Worm (Caenorhabditis elegans): Measurements from ENCODE around the gene rrf-3.
A peak's percentile ranks its signal among the peaks of the same experiment; 100 is the strongest.

The rrf-3 gene

DNA sequence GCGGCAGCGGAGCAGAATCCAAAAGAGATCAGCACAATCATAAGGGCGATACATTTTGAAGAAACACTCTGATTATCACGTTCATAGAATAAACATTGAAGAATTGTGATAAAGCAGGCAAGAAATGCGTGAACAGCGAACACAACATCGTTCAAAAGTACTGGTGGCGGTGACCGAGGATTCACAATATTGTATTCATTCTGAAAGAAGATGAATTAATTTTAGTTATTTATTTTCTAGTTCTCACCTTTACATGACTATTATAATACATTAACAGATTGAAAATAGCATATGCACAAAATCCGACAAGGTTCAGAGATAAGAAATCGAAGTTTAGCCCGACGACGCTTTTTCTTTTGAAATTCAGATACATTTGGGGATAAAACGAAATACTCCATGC, 26.3 kb upstream of the rrf-3 start:
- TF ChIP-seq nhr-76 (tag; optimal IDR thresholded peaks at IDR 0.05) (no peak), zip-4 (GFP tag; optimal IDR thresholded peaks at IDR 0.05) (no peak), unc-30 (tag; optimal IDR thresholded peaks at IDR 0.05) (no peak), mab-9 (GFP tag; IDR thresholded peaks at IDR 0.05) (no peak), efl-3 (GFP tag; optimal IDR thresholded peaks at IDR 0.05) (no peak), vab-15 (tag; optimal IDR thresholded peaks at IDR 0.05) (no peak), sptf-1 (tag; optimal IDR thresholded peaks at IDR 0.05) (no peak), nhr-237 (tag; optimal IDR thresholded peaks at IDR 0.05) (no peak)

DNA sequence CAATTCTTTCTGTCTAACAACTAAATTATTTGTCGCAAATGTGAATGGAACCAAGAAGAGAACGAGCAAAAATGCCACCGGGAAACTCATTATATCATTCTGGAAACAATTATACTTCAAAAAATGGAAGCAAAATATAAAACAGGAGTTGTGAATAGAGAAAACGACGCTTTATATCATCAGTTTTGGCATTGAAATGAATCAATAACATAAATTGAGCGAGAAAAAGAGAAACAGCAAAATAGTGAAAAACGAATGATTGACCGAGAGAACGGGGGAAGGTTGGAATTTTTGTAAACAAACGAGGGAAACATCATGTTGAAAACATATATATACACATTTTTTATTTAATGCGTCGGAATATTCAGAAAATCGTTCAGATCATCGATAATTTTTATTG, 25.4 kb upstream of the rrf-3 start, which contains the start of gene ctns-1:
ctns-1 (minus strand) TSS at position 101 of the 400 bp plus-strand sequence.
- TF ChIP-seq efl-3 (GFP tag; optimal IDR thresholded peaks at IDR 0.05) (no peak), nhr-84 (tag; optimal IDR thresholded peaks at IDR 0.05) (no peak), efl-1 (optimal IDR thresholded peaks at IDR 0.05) (no peak), efl-1 (GFP tag; optimal IDR thresholded peaks at IDR 0.05 in 1 of 2) (peak in 1 of 2 experiments; percentile 11)

DNA sequence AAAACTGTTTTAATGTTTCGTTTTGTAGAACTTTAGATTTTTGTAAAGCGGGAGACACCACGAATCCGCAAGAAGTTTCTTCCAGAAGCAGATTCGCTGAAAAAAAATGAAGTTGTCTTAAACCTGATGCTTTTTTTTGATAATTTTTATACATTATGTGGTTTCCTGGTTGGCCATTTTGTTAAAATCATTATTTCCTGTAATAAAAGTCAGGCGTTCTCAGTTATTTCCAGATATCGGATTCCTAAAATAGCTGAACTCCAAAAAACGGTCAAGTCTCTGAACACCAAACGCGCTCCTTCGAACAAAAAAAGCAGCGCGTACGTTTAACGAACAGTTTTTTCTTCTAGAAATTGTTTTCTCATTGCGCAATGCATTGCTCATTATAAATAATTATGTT, 24.9 kb upstream of the rrf-3 start:
- TF ChIP-seq nhr-11 (tag; optimal IDR thresholded peaks at IDR 0.05) = no peak
- no peak for TF ChIP-seq pag-3 (tag; optimal IDR thresholded peaks at IDR 0.05; ENCODE audit: borderline replicate concordance, insufficient read depth)
- no peak for TF ChIP-seq unc-130 (tag; optimal IDR thresholded peaks at IDR 0.05)
- TF ChIP-seq fkh-10 (GFP tag; optimal IDR thresholded peaks at IDR 0.05) = no peak
- no peak for TF ChIP-seq nhr-76 (tag; optimal IDR thresholded peaks at IDR 0.05)
- TF ChIP-seq sptf-1 (tag; optimal IDR thresholded peaks at IDR 0.05) = no peak
- no peak for TF ChIP-seq Y116A8C.19 (tag; optimal IDR thresholded peaks at IDR 0.05; ENCODE audit: borderline replicate concordance)
- TF ChIP-seq nhr-85 (tag) = peak; percentile 68
- TF ChIP-seq nhr-19 (GFP tag; conservative IDR thresholded peaks at IDR 0.05) = no peak
- peak; percentile 55 for TF ChIP-seq fkh-8 (tag; optimal IDR thresholded peaks at IDR 0.05)
- peak; percentile 7 for TF ChIP-seq dsc-1 (tag; optimal IDR thresholded peaks at IDR 0.05)
- TF ChIP-seq egl-27 (tag; optimal IDR thresholded peaks at IDR 0.05) = no peak
- peak; percentile 54 for TF ChIP-seq lir-3 (tag; optimal IDR thresholded peaks at IDR 0.05; ENCODE audit: poor library complexity)
- no peak for TF ChIP-seq C16A3.4 (tag; optimal IDR thresholded peaks at IDR 0.05)
- TF ChIP-seq nhr-71 (tag; optimal IDR thresholded peaks at IDR 0.05) = peak; percentile 54
- TF ChIP-seq tlp-1 (tag; optimal IDR thresholded peaks at IDR 0.05) = no peak
- TF ChIP-seq mep-1 (tag; optimal IDR thresholded peaks at IDR 0.05) = no peak
- TF ChIP-seq egl-13 (tag; optimal IDR thresholded peaks at IDR 0.05) = no peak
- no peak for TF ChIP-seq blmp-1 (tag; optimal IDR thresholded peaks at IDR 0.05)
- peak; percentile 1 for TF ChIP-seq xbp-1 (tag; optimal IDR thresholded peaks at IDR 0.05)
- no peak for TF ChIP-seq swsn-7 (tag; optimal IDR thresholded peaks at IDR 0.05)
- no peak for TF ChIP-seq elt-3 (tag; optimal IDR thresholded peaks at IDR 0.05)
- no peak for TF ChIP-seq vab-15 (tag; optimal IDR thresholded peaks at IDR 0.05)
- peak; percentile 42 for TF ChIP-seq snu-23 (GFP tag; optimal IDR thresholded peaks at IDR 0.05)
- no peak for TF ChIP-seq nhr-28 (tag; optimal IDR thresholded peaks at IDR 0.05)
- no peak for TF ChIP-seq tbx-2 (tag; optimal IDR thresholded peaks at IDR 0.05)
- TF ChIP-seq fos-1 (tag; optimal IDR thresholded peaks at IDR 0.05) = no peak
- no peak for TF ChIP-seq hpl-2 (GFP tag; optimal IDR thresholded peaks at IDR 0.05)
- no peak for TF ChIP-seq nhr-90 (tag; optimal IDR thresholded peaks at IDR 0.05; ENCODE audit: poor library complexity)
- no peak for TF ChIP-seq pqm-1 (tag; optimal IDR thresholded peaks at IDR 0.05)
- TF ChIP-seq nhr-47 (tag; optimal IDR thresholded peaks at IDR 0.05) = peak; percentile 23
- no peak for TF ChIP-seq nhr-84 (tag; optimal IDR thresholded peaks at IDR 0.05)
- TF ChIP-seq fkh-4 (tag; optimal IDR thresholded peaks at IDR 0.05; ENCODE audit: borderline replicate concordance) = no peak
- TF ChIP-seq irx-1 (tag; optimal IDR thresholded peaks at IDR 0.05) = no peak
- peak; percentile 65 to 73 for TF ChIP-seq efl-1 (optimal IDR thresholded peaks at IDR 0.05)
- peak; percentile 65 to 97 for TF ChIP-seq efl-1 (GFP tag; optimal IDR thresholded peaks at IDR 0.05 in 1 of 2)
- TF ChIP-seq ceh-63 (GFP tag; optimal IDR thresholded peaks at IDR 0.05) = no peak
- no peak for TF ChIP-seq aly-2 (tag; optimal IDR thresholded peaks at IDR 0.05)
- TF ChIP-seq pax-3 (tag; optimal IDR thresholded peaks at IDR 0.05) = peak; percentile 37
- no peak for TF ChIP-seq efl-3 (GFP tag; optimal IDR thresholded peaks at IDR 0.05)
- no peak for TF ChIP-seq ceh-8 (GFP tag; optimal IDR thresholded peaks at IDR 0.05)
- TF ChIP-seq unc-98 (GFP tag; IDR thresholded peaks at IDR 0.05) = no peak
- peak; percentile 46 for TF ChIP-seq lin-14 (GFP tag; optimal IDR thresholded peaks at IDR 0.05)
- TF ChIP-seq C34B4.2 (tag; optimal IDR thresholded peaks at IDR 0.05) = no peak
